Fruit fly (Drosophila melanogaster): Measurements from ENCODE around the gene Gr61a.
A peak's percentile ranks its signal among the peaks of the same experiment; 100 is the strongest.

The Gr61a gene

dm6 chr3L:876087-876486, 34.8 kb downstream of the Gr61a start:
- TF ChIP-seq CG8478 (optimal IDR thresholded peaks at IDR 0.05) (no peak), CTCF (optimal IDR thresholded peaks at IDR 0.05) (no peak)

- TF ChIP-seq CTCF (optimal IDR thresholded peaks at IDR 0.05) (no peak), CG8478 (optimal IDR thresholded peaks at IDR 0.05) (no peak)
Measured at dm6 chr3L:876656-877055, 35.4 kb downstream of the Gr61a start.

dm6 chr3L:880851-881250, 39.6 kb downstream of the Gr61a start:
- TF ChIP-seq CG8478 (optimal IDR thresholded peaks at IDR 0.05) (no peak), CTCF (optimal IDR thresholded peaks at IDR 0.05) (no peak)

dm6 chr3L:881496-882235, 40.4 kb downstream of the Gr61a start, which contains the start of gene CG13907:
TSS of gene CG13907 (minus strand) at chr3L:882013.
- no peak for TF ChIP-seq CTCF (optimal IDR thresholded peaks at IDR 0.05)
- no peak for TF ChIP-seq CG8478 (optimal IDR thresholded peaks at IDR 0.05)

- TF ChIP-seq CG8478 (optimal IDR thresholded peaks at IDR 0.05) = no peak
- no peak for TF ChIP-seq CTCF (optimal IDR thresholded peaks at IDR 0.05)
Measured at dm6 chr3L:882236-882891, 41.1 kb downstream of the Gr61a start.

dm6 chr3L:882892-883255, 41.6 kb downstream of the Gr61a start:
- TF ChIP-seq CTCF (optimal IDR thresholded peaks at IDR 0.05) = peak; percentile 84 to 88
- no peak for TF ChIP-seq CG8478 (optimal IDR thresholded peaks at IDR 0.05)

- no peak for TF ChIP-seq CG8478 (optimal IDR thresholded peaks at IDR 0.05)
- no peak for TF ChIP-seq CTCF (optimal IDR thresholded peaks at IDR 0.05)
Measured at dm6 chr3L:883786-884185, 42.5 kb downstream of the Gr61a start.

dm6 chr3L:884239-884638, 43.0 kb downstream of the Gr61a start:
- TF ChIP-seq CTCF (optimal IDR thresholded peaks at IDR 0.05) (no peak), CG8478 (optimal IDR thresholded peaks at IDR 0.05) (no peak)

- TF ChIP-seq CG8478 (optimal IDR thresholded peaks at IDR 0.05) = no peak
- no peak for TF ChIP-seq CTCF (optimal IDR thresholded peaks at IDR 0.05)
Measured at dm6 chr3L:885006-885405, 43.8 kb downstream of the Gr61a start.

dm6 chr3L:885624-886257, 44.5 kb downstream of the Gr61a start:
- TF ChIP-seq CG8478 (optimal IDR thresholded peaks at IDR 0.05) = no peak
- TF ChIP-seq CTCF (optimal IDR thresholded peaks at IDR 0.05) = no peak

dm6 chr3L:887423-888097, 46.3 kb downstream of the Gr61a start:
- TF ChIP-seq CG8478 (optimal IDR thresholded peaks at IDR 0.05) (no peak), CTCF (optimal IDR thresholded peaks at IDR 0.05) (no peak)

dm6 chr3L:888372-888771, 47.1 kb downstream of the Gr61a start:
- TF ChIP-seq CG8478 (optimal IDR thresholded peaks at IDR 0.05) (no peak), CTCF (optimal IDR thresholded peaks at IDR 0.05) (no peak)

All from S2 (cell line).